Worm (Caenorhabditis elegans): ENCODE measurements around the gene rsef-1.
A peak's percentile ranks its signal among the peaks of the same experiment; 100 is the strongest.

DNA sequence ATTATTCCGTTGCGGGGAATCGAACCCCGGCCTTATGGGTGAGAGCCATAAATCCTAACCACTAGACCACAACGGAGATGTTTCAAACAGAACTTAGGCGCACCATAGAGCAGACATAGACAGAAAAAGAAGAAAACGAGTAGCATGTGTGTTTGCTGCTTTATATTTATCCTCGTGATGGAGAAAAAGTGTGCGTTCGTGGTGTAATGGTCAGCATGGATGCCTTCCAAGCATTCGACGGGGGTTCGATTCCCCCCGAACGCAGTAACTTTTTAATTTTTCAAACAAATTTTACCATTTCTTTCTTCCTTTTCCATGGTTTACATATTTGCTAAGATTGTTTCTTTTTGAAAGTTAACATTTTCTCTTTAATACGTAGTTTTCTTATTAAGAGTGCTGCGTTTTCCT, 23.2 kb downstream of the rsef-1 start:
- TF ChIP-seq flt-1 (GFP tag; IDR thresholded peaks at IDR 0.05) (peak; percentile 97), T22C8.4 (GFP tag; IDR thresholded peaks at IDR 0.05) (peak; percentile 94), ztf-29 (GFP tag; IDR thresholded peaks at IDR 0.05) (peak; percentile 96)

Measured in whole organism, midembryonic.